Worm (Caenorhabditis elegans) whole organism, L3 larva: ENCODE data around the gene ZC374.2.

Experiments
- R02D3.7 ChIP-seq: fragments of 150-350 bp; optimal IDR thresholded peaks from 2 replicates; lab custom pipeline; 2014; ENCODE audit warnings: missing biosample characterization, missing genetic modification characterization
- ZK546.5 ChIP-seq: sonication (generic microtip); optimal IDR thresholded peaks from 2 replicates; lab custom pipeline; 2017; ENCODE audit warnings: missing biosample characterization, missing genetic modification characterization
- aly-2 ChIP-seq: fragments of 150-350 bp; optimal IDR thresholded peaks from 2 replicates; lab custom pipeline; 2014; ENCODE audit warnings: missing biosample characterization, missing genetic modification characterization
- ama-1 ChIP-seq: fragments of 150-350 bp; optimal IDR thresholded peaks from 2 replicates; lab custom pipeline; 2018
- ceh-16 ChIP-seq: sonication (generic microtip); optimal IDR thresholded peaks from 2 replicates; lab custom pipeline; 2017; ENCODE audit warnings: missing biosample characterization, missing genetic modification characterization
- ceh-28 ChIP-seq: fragments of 150-350 bp; optimal IDR thresholded peaks from 2 replicates; lab custom pipeline; 2014; ENCODE audit warnings: missing biosample characterization, missing genetic modification reagents, missing genetic modification characterization
- ceh-82 ChIP-seq: fragments of 150-350 bp; optimal IDR thresholded peaks from 2 replicates; lab custom pipeline; 2014; ENCODE audit warnings: missing biosample characterization, missing genetic modification characterization
- ceh-9 ChIP-seq: sonication (generic microtip); optimal IDR thresholded peaks from 2 replicates; lab custom pipeline; 2018; ENCODE audit warnings: missing biosample characterization, missing genetic modification characterization
- daf-12 ChIP-seq: fragments of 150-350 bp; optimal IDR thresholded peaks from 2 replicates; lab custom pipeline; 2014; ENCODE audit warnings: missing biosample characterization, missing genetic modification reagents, missing genetic modification characterization
- egl-27 ChIP-seq: sonication (generic microtip); optimal IDR thresholded peaks from 4 replicates; lab custom pipeline; 2017; ENCODE audit warnings: missing biosample characterization, missing genetic modification reagents, missing genetic modification characterization
- egl-5 ChIP-seq: fragments of 150-350 bp; optimal IDR thresholded peaks from 2 replicates; lab custom pipeline; 2017; ENCODE audit warnings: missing biosample characterization, missing genetic modification reagents, missing genetic modification characterization, inconsistent platforms
- elt-1 ChIP-seq: fragments of 150-350 bp; optimal IDR thresholded peaks from 2 replicates; lab custom pipeline; 2014; ENCODE audit warnings: missing biosample characterization, missing genetic modification characterization
- elt-2 ChIP-seq: sonication (generic microtip); optimal IDR thresholded peaks from 2 replicates; lab custom pipeline; 2016; ENCODE audit warnings: missing genetic modification reagents, mild to moderate bottlenecking, missing genetic modification characterization, missing compliant biosample characterization
- elt-3 ChIP-seq, 3 experiments: fragments of 150-350 bp in 1 of 3; sonication (generic microtip) in 2 of 3; optimal IDR thresholded peaks; 2 replicates in 2 of 3; 4 replicates in 1 of 3; lab custom pipeline; 2014 to 2017; ENCODE audit warnings: missing biosample characterization in 3 of 3, missing genetic modification characterization in 3 of 3
- eor-1 ChIP-seq, 2 experiments: fragments of 150-350 bp; optimal IDR thresholded peaks; 2 replicates each; lab custom pipeline; 2014 to 2018; ENCODE audit warnings: missing biosample characterization in 2 of 2, missing genetic modification characterization in 2 of 2
- fkh-10 ChIP-seq: sonication (generic microtip); optimal IDR thresholded peaks from 2 replicates; lab custom pipeline; 2017; ENCODE audit warnings: missing biosample characterization, missing genetic modification reagents, missing genetic modification characterization
- fkh-2 ChIP-seq: fragments of 150-350 bp; optimal IDR thresholded peaks from 2 replicates; lab custom pipeline; 2014; ENCODE audit warnings: missing biosample characterization, missing genetic modification reagents, missing genetic modification characterization
- fos-1 ChIP-seq: fragments of 150-350 bp; optimal IDR thresholded peaks from 2 replicates; lab custom pipeline; 2014; ENCODE audit warnings: missing biosample characterization, missing genetic modification characterization
- hmg-11 ChIP-seq: sonication (generic microtip); optimal IDR thresholded peaks from 2 replicates; lab custom pipeline; 2016; ENCODE audit warnings: missing genetic modification characterization, missing compliant biosample characterization
- jun-1 ChIP-seq: fragments of 150-350 bp; optimal IDR thresholded peaks from 2 replicates; lab custom pipeline; 2014; ENCODE audit warnings: missing biosample characterization, missing genetic modification reagents, missing genetic modification characterization
- lin-15B ChIP-seq: fragments of 150-350 bp; optimal IDR thresholded peaks from 2 replicates; lab custom pipeline; 2014; ENCODE audit warnings: missing biosample characterization, missing genetic modification characterization
- lin-39 ChIP-seq: fragments of 150-350 bp; optimal IDR thresholded peaks from 2 replicates; lab custom pipeline; 2018; ENCODE audit warnings: missing biosample characterization, missing genetic modification reagents, missing genetic modification characterization
- lsy-12 ChIP-seq: sonication (generic microtip); optimal IDR thresholded peaks from 2 replicates; lab custom pipeline; 2016; ENCODE audit warnings: mild to moderate bottlenecking, missing genetic modification characterization, missing compliant biosample characterization
- mdl-1 ChIP-seq: fragments of 150-350 bp; optimal IDR thresholded peaks from 2 replicates; lab custom pipeline; 2014; ENCODE audit warnings: missing biosample characterization, missing genetic modification characterization
- mml-1 ChIP-seq: fragments of 150-350 bp; sonication (generic microtip); optimal IDR thresholded peaks from 3 replicates; lab custom pipeline; 2014; ENCODE audit warnings: missing biosample characterization, missing genetic modification characterization
- nfya-1 ChIP-seq: sonication (generic microtip); optimal IDR thresholded peaks from 2 replicates; lab custom pipeline; 2017; ENCODE audit warnings: missing genetic modification characterization, mild to moderate bottlenecking, missing compliant biosample characterization, antibody characterized with exemption, moderate library complexity; ENCODE audit not compliant: insufficient read depth
- nhr-11 ChIP-seq: fragments of 150-350 bp; optimal IDR thresholded peaks from 2 replicates; lab custom pipeline; 2014; ENCODE audit warnings: missing biosample characterization, missing genetic modification characterization
- nhr-12 ChIP-seq: fragments of 150-350 bp; optimal IDR thresholded peaks from 2 replicates; lab custom pipeline; 2014; ENCODE audit warnings: missing biosample characterization, missing genetic modification characterization
- nhr-23 ChIP-seq: fragments of 150-350 bp; optimal IDR thresholded peaks from 2 replicates; lab custom pipeline; 2014; ENCODE audit warnings: missing biosample characterization, missing genetic modification reagents, missing genetic modification characterization
- nhr-237 ChIP-seq: fragments of 150-350 bp; optimal IDR thresholded peaks from 2 replicates; lab custom pipeline; 2014; ENCODE audit warnings: missing biosample characterization, missing genetic modification characterization
- nhr-25 ChIP-seq: sonication (generic microtip); optimal IDR thresholded peaks from 2 replicates; lab custom pipeline; 2017; ENCODE audit warnings: missing biosample characterization, missing genetic modification characterization
- nhr-28 ChIP-seq: fragments of 150-350 bp; optimal IDR thresholded peaks from 2 replicates; lab custom pipeline; 2014; ENCODE audit warnings: missing biosample characterization, missing genetic modification characterization
- nhr-43 ChIP-seq: sonication (generic microtip); optimal IDR thresholded peaks from 2 replicates; lab custom pipeline; 2016; ENCODE audit warnings: mild to moderate bottlenecking, missing genetic modification characterization, missing compliant biosample characterization; ENCODE audit not compliant: poor library complexity, severe bottlenecking
- nhr-67 ChIP-seq: fragments of 150-350 bp; optimal IDR thresholded peaks from 2 replicates; lab custom pipeline; 2014; ENCODE audit warnings: missing biosample characterization, missing genetic modification characterization
- nhr-76 ChIP-seq: fragments of 150-350 bp; sonication (generic microtip); optimal IDR thresholded peaks from 5 replicates; lab custom pipeline; 2014; ENCODE audit warnings: missing biosample characterization, missing genetic modification characterization
- nhr-77 ChIP-seq: fragments of 150-350 bp; optimal IDR thresholded peaks from 2 replicates; lab custom pipeline; 2014; ENCODE audit warnings: missing biosample characterization, missing genetic modification characterization
- pha-4 ChIP-seq: fragments of 150-350 bp; optimal IDR thresholded peaks from 2 replicates; lab custom pipeline; 2014; ENCODE audit warnings: missing biosample characterization, missing genetic modification reagents, missing genetic modification characterization
- pqm-1 ChIP-seq: fragments of 150-350 bp; optimal IDR thresholded peaks from 2 replicates; lab custom pipeline; 2017; ENCODE audit warnings: missing biosample characterization, missing genetic modification characterization, inconsistent platforms
- sea-2 ChIP-seq: fragments of 150-350 bp; sonication (generic microtip); optimal IDR thresholded peaks from 4 replicates; lab custom pipeline; 2014; ENCODE audit warnings: missing biosample characterization, missing genetic modification reagents, missing genetic modification characterization
- skn-1 ChIP-seq: fragments of 150-350 bp; optimal IDR thresholded peaks from 2 replicates; lab custom pipeline; 2014; ENCODE audit warnings: missing biosample characterization, missing genetic modification characterization
- snpc-4 ChIP-seq: fragments of 150-350 bp; optimal IDR thresholded peaks from 2 replicates; lab custom pipeline; 2014; ENCODE audit warnings: missing biosample characterization, missing genetic modification characterization
- tbx-2 ChIP-seq: sonication (generic microtip); optimal IDR thresholded peaks from 2 replicates; lab custom pipeline; 2016; ENCODE audit warnings: mild to moderate bottlenecking, missing genetic modification characterization, missing compliant biosample characterization
- unc-39 ChIP-seq: sonication (generic microtip); optimal IDR thresholded peaks from 4 replicates; lab custom pipeline; 2017; ENCODE audit warnings: missing biosample characterization, missing genetic modification characterization
- unc-62 ChIP-seq: fragments of 150-350 bp; sonication (generic microtip); optimal IDR thresholded peaks from 4 replicates; lab custom pipeline; 2014; ENCODE audit warnings: missing biosample characterization, missing genetic modification reagents, missing genetic modification characterization
- zag-1 ChIP-seq: fragments of 150-350 bp; optimal IDR thresholded peaks from 2 replicates; lab custom pipeline; 2014; ENCODE audit warnings: missing biosample characterization, missing genetic modification characterization
- ztf-11 ChIP-seq: fragments of 150-350 bp; optimal IDR thresholded peaks from 2 replicates; lab custom pipeline; 2014; ENCODE audit warnings: missing biosample characterization, missing genetic modification characterization
- ztf-4 ChIP-seq: fragments of 150-350 bp; optimal IDR thresholded peaks from 2 replicates; lab custom pipeline; 2014; ENCODE audit warnings: missing biosample characterization, missing genetic modification characterization

Gene ZC374.2

DNA sequence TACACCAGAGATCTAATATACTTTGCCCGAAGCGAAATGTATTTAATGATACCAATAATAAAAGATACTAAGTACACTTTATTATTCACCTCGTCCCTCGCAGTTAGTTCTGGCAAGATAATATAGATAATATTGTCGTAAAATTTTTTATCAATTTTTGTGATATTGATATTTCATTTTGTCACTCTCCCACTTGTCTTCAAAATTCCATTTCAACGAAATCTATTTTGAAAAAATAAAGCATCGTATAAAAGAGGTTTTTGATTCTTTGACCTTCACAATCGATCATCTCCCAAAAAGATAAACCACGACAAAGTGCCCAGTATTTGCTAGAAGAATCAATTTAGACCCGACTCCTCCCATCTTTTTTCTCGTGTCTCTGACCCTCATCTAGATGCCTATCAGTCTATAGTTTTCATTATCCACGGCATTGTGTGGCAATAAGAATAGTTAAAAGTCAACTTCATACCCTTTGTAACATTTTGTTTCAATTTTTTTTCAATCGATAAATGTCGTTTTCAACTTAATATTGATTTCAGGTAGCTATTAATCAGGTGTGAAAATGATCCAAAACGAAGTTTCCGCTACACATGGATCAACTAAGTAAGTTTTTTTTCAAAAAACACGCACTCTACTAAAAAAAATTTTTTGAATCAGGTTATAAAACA, 6.7 kb upstream of the ZC374.2 start, which contains the start of gene cbs-1 (continued):
- TF ChIP-seq ceh-28 (tag; lab: Kevin White, UChicago) (no peak), ceh-9 (tag; lab: Kevin White, UChicago) (no peak), nhr-25 (tag; lab: Kevin White, UChicago) (peak; percentile 38)

DNA sequence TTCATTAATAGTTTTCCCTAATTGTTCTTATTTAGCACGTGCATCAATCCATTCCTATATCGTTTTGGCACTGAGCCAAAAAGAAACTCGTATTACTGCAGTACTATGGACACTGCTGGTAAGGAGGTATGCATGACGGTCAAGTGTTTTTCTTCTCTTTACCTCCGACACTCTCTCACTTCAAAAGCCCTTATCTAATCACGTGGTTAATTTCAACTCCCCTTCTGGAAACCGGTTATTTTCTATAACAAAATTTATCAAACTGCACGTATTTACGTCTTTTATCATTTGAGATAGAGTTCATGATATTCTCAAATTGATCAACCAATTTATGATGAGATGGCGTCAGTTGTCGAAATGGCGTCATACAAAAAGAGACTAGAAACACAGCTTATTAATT, 4.4 kb upstream of the ZC374.2 start:
- peak; percentile 25 for TF ChIP-seq skn-1 (tag; lab: Kevin White, UChicago)
- TF ChIP-seq nhr-25 (tag; lab: Kevin White, UChicago): peak; percentile 36
- TF ChIP-seq nhr-11: no peak
- TF ChIP-seq nhr-77 (tag; lab: Kevin White, UChicago): no peak
- no peak for TF ChIP-seq unc-39 (tag; lab: Kevin White, UChicago)
- TF ChIP-seq egl-5: no peak
- TF ChIP-seq fos-1 (tag; lab: Kevin White, UChicago): no peak
- TF ChIP-seq fkh-2 (tag; lab: Kevin White, UChicago): no peak
- no peak for TF ChIP-seq ZK546.5
- TF ChIP-seq unc-62 (GFP tag; lab: Kevin White, UChicago): no peak
- TF ChIP-seq ceh-28 (tag; lab: Kevin White, UChicago): no peak
- TF ChIP-seq mdl-1 (tag; lab: Kevin White, UChicago): peak; percentile 38
- TF ChIP-seq elt-2 (tag; lab: Kevin White, UChicago): peak; percentile 93
- TF ChIP-seq sea-2 (GFP tag; lab: Kevin White, UChicago): no peak
- no peak for TF ChIP-seq elt-1 (tag; lab: Kevin White, UChicago)
- no peak for TF ChIP-seq zag-1
- TF ChIP-seq mml-1 (tag; lab: Kevin White, UChicago): no peak
- TF ChIP-seq lin-15B (tag; lab: Kevin White, UChicago): no peak
- TF ChIP-seq ceh-9 (tag; lab: Kevin White, UChicago): no peak
- TF ChIP-seq aly-2 (tag; lab: Kevin White, UChicago): no peak
- TF ChIP-seq nhr-237 (tag; lab: Kevin White, UChicago): no peak
- TF ChIP-seq pqm-1 (tag; lab: Kevin White, UChicago): peak; percentile 90
- TF ChIP-seq ceh-82: no peak
- TF ChIP-seq ztf-11 (tag; lab: Kevin White, UChicago): no peak
- TF ChIP-seq daf-12 (tag; lab: Kevin White, UChicago): no peak
- no peak for TF ChIP-seq nhr-12
- peak; percentile 15 for TF ChIP-seq lsy-12 (tag; lab: Kevin White, UChicago)
- no peak for TF ChIP-seq nhr-67 (tag; lab: Kevin White, UChicago)
- TF ChIP-seq fkh-10 (GFP tag; lab: Kevin White, UChicago): no peak
- no peak for TF ChIP-seq hmg-11 (tag; lab: Kevin White, UChicago)
- peak; percentile 56 for TF ChIP-seq nhr-23 (tag; lab: Kevin White, UChicago)
- no peak for TF ChIP-seq tbx-2 (tag; lab: Kevin White, UChicago)
- TF ChIP-seq ceh-16: no peak
- TF ChIP-seq snpc-4: no peak
- TF ChIP-seq jun-1 (tag; lab: Kevin White, UChicago): peak; percentile 77
- TF ChIP-seq R02D3.7 (tag; lab: Kevin White, UChicago): no peak
- no peak for TF ChIP-seq lin-39
- peak; percentile 61 for TF ChIP-seq nhr-43 (tag; lab: Kevin White, UChicago)
- peak; percentile 64 for TF ChIP-seq pha-4 (tag; lab: Kevin White, UChicago)
- TF ChIP-seq nfya-1 (tag; lab: Kevin White, UChicago): peak; percentile 4
- TF ChIP-seq ama-1: no peak
- no peak for TF ChIP-seq nhr-76 (tag; lab: Kevin White, UChicago)
- no peak for TF ChIP-seq eor-1 (tag; optimal IDR thresholded peaks at IDR 0.05; lab: Kevin White, UChicago)
- TF ChIP-seq ztf-4 (tag; lab: Kevin White, UChicago): no peak
- TF ChIP-seq elt-3 (tag; optimal IDR thresholded peaks at IDR 0.05; lab: Kevin White, UChicago): peak in 1 of 3 experiments; percentile 81
- no peak for TF ChIP-seq egl-27 (tag; lab: Kevin White, UChicago)
- TF ChIP-seq nhr-28 (tag; lab: Kevin White, UChicago): no peak
